Worm (Caenorhabditis elegans) whole organism, late embryonic: ENCODE data around the gene C29F7.3.

ENCODE experiments used
- C08G9.2 ChIP-seq: sonication (generic microtip); optimal IDR thresholded peaks from 2 replicates; lab custom pipeline; 2016; ENCODE audit warnings: mild to moderate bottlenecking, missing genetic modification characterization, moderate library complexity, missing compliant biosample characterization
- C38D4.7 ChIP-seq: fragments of 200-800 bp; sonication (Bioruptor generic); optimal IDR thresholded peaks from 2 replicates; lab custom pipeline; 2018; ENCODE audit warnings: mild to moderate bottlenecking, missing genetic modification characterization, moderate library complexity, missing compliant biosample characterization
- F13H6.1 ChIP-seq: sonication (generic microtip); optimal IDR thresholded peaks from 2 replicates; lab custom pipeline; 2016; ENCODE audit warnings: missing genetic modification characterization, missing compliant biosample characterization
- T23F11.4 ChIP-seq: fragments of 200-800 bp; sonication (Bioruptor generic); optimal IDR thresholded peaks from 2 replicates; lab custom pipeline; 2018; ENCODE audit warnings: mild to moderate bottlenecking, missing genetic modification characterization, missing compliant biosample characterization
- Y22D7AL.16 ChIP-seq: sonication (generic microtip); optimal IDR thresholded peaks from 2 replicates; lab custom pipeline; 2016; ENCODE audit warnings: missing genetic modification characterization, missing compliant biosample characterization
- ceh-14 ChIP-seq: sonication (generic microtip); optimal IDR thresholded peaks from 2 replicates; lab custom pipeline; 2016; ENCODE audit warnings: missing genotype, missing genetic modification characterization, missing compliant biosample characterization
- ceh-24 ChIP-seq: sonication (generic microtip); optimal IDR thresholded peaks from 2 replicates; lab custom pipeline; 2016; ENCODE audit warnings: mild to moderate bottlenecking, missing genetic modification characterization, missing compliant biosample characterization
- ceh-31 ChIP-seq: sonication (generic microtip); optimal IDR thresholded peaks from 2 replicates; lab custom pipeline; 2016; ENCODE audit warnings: missing genetic modification characterization, missing compliant biosample characterization
- ceh-34 ChIP-seq: sonication (generic microtip); optimal IDR thresholded peaks from 2 replicates; lab custom pipeline; 2016; ENCODE audit warnings: mild to moderate bottlenecking, missing genetic modification characterization, missing compliant biosample characterization
- ceh-48 ChIP-seq: sonication (generic microtip); optimal IDR thresholded peaks from 2 replicates; lab custom pipeline; 2016; ENCODE audit warnings: missing genetic modification characterization, inconsistent platforms, missing compliant biosample characterization
- ceh-9 ChIP-seq: sonication (generic microtip); optimal IDR thresholded peaks from 2 replicates; lab custom pipeline; 2016; ENCODE audit warnings: mild to moderate bottlenecking, missing genetic modification characterization, inconsistent platforms, missing compliant biosample characterization
- elt-2 ChIP-seq: sonication (generic microtip); optimal IDR thresholded peaks from 2 replicates; lab custom pipeline; 2016; ENCODE audit warnings: missing genetic modification reagents, missing genetic modification characterization, missing compliant biosample characterization
- elt-4 ChIP-seq: sonication (generic microtip); optimal IDR thresholded peaks from 2 replicates; lab custom pipeline; 2016; ENCODE audit warnings: missing genetic modification characterization, missing compliant biosample characterization
- ets-4 ChIP-seq: sonication (generic microtip); optimal IDR thresholded peaks from 2 replicates; lab custom pipeline; 2016; ENCODE audit warnings: missing genetic modification characterization, missing compliant biosample characterization
- fax-1 ChIP-seq: sonication (generic microtip); optimal IDR thresholded peaks from 2 replicates; lab custom pipeline; 2016; ENCODE audit warnings: missing genotype, missing genetic modification characterization, missing compliant biosample characterization
- fkh-6 ChIP-seq: sonication (generic microtip); optimal IDR thresholded peaks from 2 replicates; lab custom pipeline; 2016; ENCODE audit warnings: missing genetic modification characterization, missing compliant biosample characterization
- hlh-13 ChIP-seq: fragments of 200-800 bp; sonication (Bioruptor generic); optimal IDR thresholded peaks from 2 replicates; lab custom pipeline; 2018; ENCODE audit warnings: mild to moderate bottlenecking, missing genetic modification characterization, missing compliant biosample characterization
- hlh-15 ChIP-seq: sonication (generic microtip); optimal IDR thresholded peaks from 2 replicates; lab custom pipeline; 2016; ENCODE audit warnings: missing genetic modification characterization, missing compliant biosample characterization
- hlh-6 ChIP-seq: sonication (generic microtip); optimal IDR thresholded peaks from 2 replicates; lab custom pipeline; 2016; ENCODE audit warnings: missing genotype, missing genetic modification characterization, missing compliant biosample characterization
- hlh-8 ChIP-seq: sonication (generic microtip); optimal IDR thresholded peaks from 2 replicates; lab custom pipeline; 2016; ENCODE audit warnings: missing genotype, missing genetic modification characterization, missing compliant biosample characterization
- mec-3 ChIP-seq: sonication (generic microtip); optimal IDR thresholded peaks from 2 replicates; lab custom pipeline; 2016; ENCODE audit warnings: borderline replicate concordance, missing genetic modification characterization, missing compliant biosample characterization
- nfya-1 ChIP-seq: sonication (generic microtip); optimal IDR thresholded peaks from 2 replicates; lab custom pipeline; 2017; ENCODE audit warnings: missing genetic modification characterization, mild to moderate bottlenecking, missing compliant biosample characterization, antibody characterized with exemption, moderate library complexity
- npax-4 ChIP-seq: sonication (generic microtip); optimal IDR thresholded peaks from 2 replicates; lab custom pipeline; 2016; ENCODE audit warnings: missing genetic modification characterization, missing compliant biosample characterization
- odd-2 ChIP-seq: sonication (generic microtip); optimal IDR thresholded peaks from 2 replicates; lab custom pipeline; 2017; ENCODE audit warnings: antibody characterized with exemption, mild to moderate bottlenecking, missing genetic modification characterization, missing compliant biosample characterization
- pat-9 ChIP-seq: fragments of 200-800 bp; sonication (Bioruptor generic); optimal IDR thresholded peaks from 2 replicates; lab custom pipeline; 2018; ENCODE audit warnings: mild to moderate bottlenecking, missing genetic modification characterization, moderate library complexity, missing compliant biosample characterization
- pqm-1 ChIP-seq: sonication (generic microtip); optimal IDR thresholded peaks from 2 replicates; lab custom pipeline; 2016; ENCODE audit warnings: missing genetic modification characterization, missing compliant biosample characterization
- ref-2 ChIP-seq: sonication (generic microtip); optimal IDR thresholded peaks from 2 replicates; lab custom pipeline; 2016; ENCODE audit warnings: missing genetic modification characterization, missing compliant biosample characterization
- rnt-1 ChIP-seq: sonication (generic microtip); optimal IDR thresholded peaks from 2 replicates; lab custom pipeline; 2016; ENCODE audit warnings: missing genetic modification characterization, missing compliant biosample characterization
- sdc-2 ChIP-seq: sonication (generic microtip); optimal IDR thresholded peaks from 2 replicates; lab custom pipeline; 2016; ENCODE audit warnings: missing genotype, missing genetic modification characterization, missing compliant biosample characterization
- sox-2 ChIP-seq: fragments of 200-800 bp; sonication (Bioruptor generic); IDR thresholded peaks from 2 replicates; pipeline ENCODE4 v1.3.6; 2022; ENCODE audit warnings: missing genetic modification reagents, missing genetic modification characterization, missing compliant biosample characterization
- tbx-2 ChIP-seq: sonication (generic microtip); optimal IDR thresholded peaks from 2 replicates; lab custom pipeline; 2016; ENCODE audit warnings: missing genetic modification characterization, missing compliant biosample characterization
- ttx-3 ChIP-seq: sonication (generic microtip); optimal IDR thresholded peaks from 2 replicates; lab custom pipeline; 2016; ENCODE audit warnings: missing genetic modification reagents, missing genetic modification characterization, missing compliant biosample characterization
- unc-3 ChIP-seq, 2 experiments: fragments of 200-800 bp in 1 of 2; sonication (Bioruptor generic) in 1 of 2; sonication (generic microtip) in 1 of 2; conservative IDR thresholded peaks in 1 of 2; optimal IDR thresholded peaks in 1 of 2; 2 replicates each; pipeline versions ENCODE4 v1.3.6 to Lab custom; 2016 to 2022; ENCODE audit warnings: missing compliant biosample characterization in 2 of 2, missing genetic modification characterization in 2 of 2, missing genetic modification reagents in 1 of 2
- unc-42 ChIP-seq: sonication (generic microtip); optimal IDR thresholded peaks from 2 replicates; lab custom pipeline; 2016; ENCODE audit warnings: missing genotype, missing genetic modification characterization, missing compliant biosample characterization
- unc-55 ChIP-seq: sonication (generic microtip); optimal IDR thresholded peaks from 2 replicates; lab custom pipeline; 2017; ENCODE audit warnings: missing biosample characterization, missing genetic modification reagents, missing genetic modification characterization
- unc-86 ChIP-seq: sonication (generic microtip); optimal IDR thresholded peaks from 2 replicates; lab custom pipeline; 2016; ENCODE audit warnings: missing genetic modification characterization, missing compliant biosample characterization
- zip-5 ChIP-seq: sonication (generic microtip); optimal IDR thresholded peaks from 2 replicates; lab custom pipeline; 2016; ENCODE audit warnings: missing genetic modification characterization, missing compliant biosample characterization

Gene C29F7.3

DNA sequence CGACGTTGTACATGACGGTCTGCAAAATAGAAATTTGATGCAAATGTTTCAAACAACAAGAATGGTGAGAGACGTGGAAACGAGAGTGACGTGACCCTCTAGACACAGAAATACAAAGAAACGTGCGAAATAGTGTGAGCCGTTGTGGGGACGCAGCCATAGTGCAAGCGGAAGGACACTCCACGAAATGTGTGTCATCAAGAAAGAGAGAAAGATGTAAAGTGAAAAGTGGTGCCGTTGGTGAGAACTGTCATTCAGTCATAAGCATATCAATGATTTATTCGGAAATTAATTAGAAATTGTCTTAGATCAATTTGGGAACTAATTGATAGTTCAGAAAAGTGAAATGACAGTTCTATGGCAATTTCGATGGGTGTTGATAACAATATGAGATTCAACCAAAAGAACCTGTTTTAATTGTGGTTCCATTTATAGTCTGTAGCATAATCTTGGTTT lies at the start of gene C29F7.3:
TSS of gene C29F7.3 (minus strand) at position 51 of the 456 bp plus-strand sequence.
- TF ChIP-seq sox-2 (GFP tag; lab: Robert Waterston, UW): no peak
- TF ChIP-seq sdc-2 (tag; lab: Kevin White, UChicago): peak; percentile 54
- TF ChIP-seq ceh-48 (tag; lab: Kevin White, UChicago): no peak
- peak; percentile 53 for TF ChIP-seq unc-55 (GFP tag; lab: Kevin White, UChicago)
- TF ChIP-seq T23F11.4 (GFP tag; lab: Kevin White, UChicago): no peak
- TF ChIP-seq ceh-24: no peak
- no peak for TF ChIP-seq mec-3
- TF ChIP-seq ref-2 (tag; lab: Kevin White, UChicago): peak; percentile 35
- TF ChIP-seq pat-9 (tag; lab: Kevin White, UChicago): no peak
- no peak for TF ChIP-seq C08G9.2 (tag; lab: Kevin White, UChicago)
- TF ChIP-seq hlh-6 (tag; lab: Kevin White, UChicago): peak; percentile 24
- TF ChIP-seq rnt-1 (tag; lab: Kevin White, UChicago): peak; percentile 3
- peak; percentile 44 for TF ChIP-seq tbx-2 (tag; lab: Kevin White, UChicago)
- TF ChIP-seq ttx-3 (tag; lab: Kevin White, UChicago): no peak
- no peak for TF ChIP-seq ets-4
- TF ChIP-seq pqm-1: no peak
- no peak for TF ChIP-seq hlh-8
- TF ChIP-seq nfya-1 (tag; lab: Kevin White, UChicago): peak; percentile 27
- no peak for TF ChIP-seq elt-2 (tag; lab: Kevin White, UChicago)
- no peak for TF ChIP-seq F13H6.1 (tag; lab: Kevin White, UChicago)
- no peak for TF ChIP-seq fkh-6 (tag; lab: Kevin White, UChicago)
- TF ChIP-seq fax-1 (tag; lab: Kevin White, UChicago): no peak
- TF ChIP-seq ceh-31: peak; percentile 49
- TF ChIP-seq ceh-34 (tag; lab: Kevin White, UChicago): peak; percentile 41
- TF ChIP-seq, all 69 proteins: peak for 9

DNA sequence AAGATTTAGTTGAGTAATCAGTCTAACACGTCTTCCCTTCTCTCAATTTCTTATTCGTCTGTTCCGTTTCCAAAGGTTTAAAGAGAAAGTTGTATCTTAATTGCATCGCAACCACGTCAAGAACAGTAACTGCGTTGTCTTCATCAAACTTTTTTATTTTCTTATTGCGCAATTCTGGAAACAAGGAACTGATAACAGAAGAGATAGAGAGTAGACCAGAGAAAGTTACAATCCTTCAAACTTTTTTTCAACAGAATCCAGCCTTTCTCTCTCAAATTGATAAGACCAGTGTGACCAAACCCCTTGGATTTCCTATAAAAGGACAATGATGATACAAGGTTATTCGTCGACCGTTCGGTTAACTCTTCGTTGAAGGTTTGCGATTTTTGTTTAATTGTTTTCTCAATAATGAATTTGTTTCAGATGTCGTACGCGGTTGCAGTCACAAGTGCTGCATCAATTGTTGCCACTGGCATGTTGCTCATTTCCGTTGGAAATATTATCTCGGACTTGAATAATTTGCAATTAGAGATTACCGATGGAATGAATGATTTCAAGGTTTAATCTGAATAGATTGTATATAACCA lies 49.4 kb upstream of the C29F7.3 start, which contains the start of gene col-184:
TSS of gene col-184 (plus strand) at position 409 of the 587 bp plus-strand sequence.
- TF ChIP-seq C38D4.7 (GFP tag; lab: Kevin White, UChicago) (no peak), hlh-15 (tag; lab: Kevin White, UChicago) (no peak), ceh-24 (no peak), unc-42 (tag; lab: Kevin White, UChicago) (no peak), unc-86 (tag; lab: Kevin White, UChicago) (no peak), C08G9.2 (tag; lab: Kevin White, UChicago) (no peak), nfya-1 (tag; lab: Kevin White, UChicago) (no peak), ceh-14 (tag; lab: Kevin White, UChicago) (no peak), ceh-31 (no peak), Y22D7AL.16 (tag; lab: Kevin White, UChicago) (no peak), odd-2 (no peak), tbx-2 (tag; lab: Kevin White, UChicago) (no peak), hlh-8 (no peak), hlh-6 (tag; lab: Kevin White, UChicago) (no peak), hlh-13 (GFP tag; lab: Kevin White, UChicago) (no peak), npax-4 (tag; lab: Kevin White, UChicago) (no peak)
- TF ChIP-seq, all 69 proteins: peak for 0

DNA sequence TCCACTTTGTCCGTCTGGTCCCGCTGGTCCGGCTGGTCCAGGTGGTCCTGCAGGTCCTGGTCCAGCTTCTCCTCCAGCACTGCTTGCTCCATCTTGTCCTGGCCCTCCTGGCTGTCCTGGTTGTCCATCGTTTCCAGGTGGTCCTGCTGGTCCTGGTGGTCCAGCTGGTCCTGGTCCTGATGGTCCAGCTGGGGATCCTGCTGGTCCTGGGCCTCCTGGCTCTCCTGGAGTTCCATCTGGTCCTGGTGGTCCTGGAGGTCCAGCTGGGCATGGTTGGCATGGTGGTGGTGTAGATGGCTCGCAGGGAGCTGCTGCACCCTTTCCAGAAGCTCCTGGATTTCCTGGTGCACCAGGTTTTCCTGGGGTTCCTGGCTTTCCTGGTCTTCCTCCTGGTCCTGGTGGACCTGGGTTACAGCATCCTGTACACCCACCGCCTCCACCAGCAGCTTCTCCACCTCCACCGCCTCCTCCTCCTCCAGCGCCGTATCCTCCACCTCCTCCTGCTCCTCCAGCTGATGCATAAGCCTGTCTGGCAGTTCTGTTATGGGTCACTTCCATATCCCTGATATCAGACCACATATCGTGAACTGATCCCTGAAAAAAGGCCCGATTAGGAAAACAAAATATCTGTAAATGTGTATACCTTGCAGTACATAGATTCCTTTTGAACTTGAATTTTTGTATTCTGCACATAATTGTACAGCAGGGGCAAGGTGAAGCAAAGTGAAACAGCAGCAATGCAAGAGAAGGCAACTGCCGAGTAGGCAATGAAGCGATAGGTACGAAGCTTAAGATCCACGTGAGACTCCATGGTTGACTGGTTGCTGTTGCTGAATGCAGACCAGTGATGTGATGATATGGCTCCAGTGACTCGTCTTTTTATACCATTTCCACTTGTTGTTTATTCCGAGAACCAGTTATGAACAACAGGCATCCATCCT lies 47.5 kb upstream of the C29F7.3 start, which contains the start of gene col-183:
TSS of gene col-183 (minus strand) at position 839 of the 941 bp plus-strand sequence.
- no peak for TF ChIP-seq unc-3 (GFP tag; conservative IDR thresholded peaks at IDR 0.05; lab: Robert Waterston, UW)
- no peak for TF ChIP-seq unc-3 (tag; optimal IDR thresholded peaks at IDR 0.05; lab: Kevin White, UChicago)
- peak; percentile 71 for TF ChIP-seq elt-4
- TF ChIP-seq ceh-9 (tag; lab: Kevin White, UChicago): peak; percentile 33
- TF ChIP-seq zip-5 (tag; lab: Kevin White, UChicago): no peak
